Fruit fly (Drosophila melanogaster) whole organism, embryonic: ENCODE results near the gene Tango1.

ENCODE experiments used
- Adf1 ChIP-seq: fragments of 200-800 bp; sonication (Bioruptor generic); IDR thresholded peaks from 2 replicates; pipeline ENCODE4 v1.3.6; 2022; ENCODE audit warnings: missing biosample characterization, missing genetic modification characterization
- C15 ChIP-seq: fragments of 200-800 bp; sonication (Bioruptor generic); IDR thresholded peaks from 3 replicates; pipeline ENCODE4 v1.3.6; 2022; ENCODE audit warnings: missing biosample characterization, missing genetic modification characterization
- CG10267 ChIP-seq: fragments of 200-800 bp; sonication (Bioruptor generic); optimal IDR thresholded peaks from 2 replicates; lab custom pipeline; 2018; ENCODE audit warnings: missing biosample characterization, mild to moderate bottlenecking, missing genetic modification characterization, moderate library complexity
- CG10462 ChIP-seq: fragments of 200-800 bp; sonication (Bioruptor generic); optimal IDR thresholded peaks from 2 replicates; lab custom pipeline; 2016; ENCODE audit warnings: missing biosample characterization, missing genetic modification characterization
- CG11696 ChIP-seq: fragments of 200-800 bp; sonication (Bioruptor generic); IDR thresholded peaks from 2 replicates; pipeline ENCODE4 v1.3.6; 2022; ENCODE audit warnings: missing biosample characterization, missing genetic modification characterization
- CG12071 ChIP-seq: fragments of 200-800 bp; sonication (Bioruptor generic); optimal IDR thresholded peaks from 3 replicates; lab custom pipeline; 2018; ENCODE audit warnings: missing biosample characterization, mild to moderate bottlenecking, missing genetic modification characterization
- CG1233 ChIP-seq: fragments of 200-800 bp; sonication (Bioruptor generic); optimal IDR thresholded peaks from 4 replicates; lab custom pipeline; 2018; ENCODE audit warnings: missing biosample characterization, mild to moderate bottlenecking, missing genetic modification characterization
- CG12659 ChIP-seq: fragments of 200-800 bp; sonication (Bioruptor generic); optimal IDR thresholded peaks from 3 replicates; lab custom pipeline; 2017; ENCODE audit warnings: mild to moderate bottlenecking, missing biosample characterization, missing genetic modification reagents, missing genetic modification characterization
- CG12769 ChIP-seq: fragments of 200-800 bp; sonication (Bioruptor generic); optimal IDR thresholded peaks from 2 replicates; lab custom pipeline; 2019; ENCODE audit warnings: missing biosample characterization, mild to moderate bottlenecking, missing genetic modification characterization, moderate library complexity
- CG14710 ChIP-seq: fragments of 200-800 bp; sonication (Bioruptor generic); optimal IDR thresholded peaks from 3 replicates; lab custom pipeline; 2019; ENCODE audit warnings: missing biosample characterization, mild to moderate bottlenecking, missing genetic modification characterization, moderate library complexity
- CG1529 ChIP-seq: fragments of 200-800 bp; sonication (Bioruptor generic); optimal IDR thresholded peaks from 3 replicates; lab custom pipeline; 2018; ENCODE audit warnings: missing biosample characterization, missing genetic modification characterization
- CG16863 ChIP-seq: fragments of 200-800 bp; sonication (Bioruptor generic); optimal IDR thresholded peaks from 3 replicates; lab custom pipeline; 2016; ENCODE audit warnings: missing biosample characterization, missing genetic modification characterization
- CG17359 ChIP-seq: fragments of 200-800 bp; sonication (Bioruptor generic); optimal IDR thresholded peaks from 3 replicates; lab custom pipeline; 2018; ENCODE audit warnings: missing biosample characterization, mild to moderate bottlenecking, missing genetic modification characterization, moderate library complexity
- CG1792 ChIP-seq: fragments of 200-800 bp; sonication (Bioruptor generic); optimal IDR thresholded peaks from 2 replicates; lab custom pipeline; 2016; ENCODE audit warnings: missing biosample characterization, missing genetic modification characterization
- CG2202 ChIP-seq: fragments of 200-800 bp; sonication (Bioruptor generic); optimal IDR thresholded peaks from 2 replicates; lab custom pipeline; 2018; ENCODE audit warnings: missing biosample characterization, mild to moderate bottlenecking, missing genetic modification characterization
- CG31224 ChIP-seq: fragments of 200-800 bp; sonication (Bioruptor generic); IDR thresholded peaks from 2 replicates; pipeline ENCODE4 v1.3.6; 2022; ENCODE audit warnings: missing biosample characterization, missing genetic modification characterization
- CG34376 ChIP-seq: fragments of 200-800 bp; sonication (Bioruptor generic); optimal IDR thresholded peaks from 2 replicates; lab custom pipeline; 2018; ENCODE audit warnings: missing biosample characterization, mild to moderate bottlenecking, missing genetic modification characterization
- CG3726 ChIP-seq: fragments of 200-800 bp; sonication (Bioruptor generic); IDR thresholded peaks from 3 replicates; pipeline ENCODE4, ENCODE4 v1.3.6; 2022; ENCODE audit warnings: missing biosample characterization, missing genetic modification characterization
- CG3838 ChIP-seq: fragments of 200-800 bp; sonication (Bioruptor generic); optimal IDR thresholded peaks from 3 replicates; lab custom pipeline; 2016; ENCODE audit warnings: missing biosample characterization, missing genetic modification characterization
- CG4360 ChIP-seq: fragments of 200-800 bp; sonication (Bioruptor generic); IDR thresholded peaks from 2 replicates; pipeline ENCODE4 v1.3.6; 2022; ENCODE audit warnings: missing biosample characterization, missing genetic modification characterization
- CG6175 ChIP-seq: fragments of 200-800 bp; sonication (Bioruptor generic); IDR thresholded peaks from 3 replicates; pipeline ENCODE4 v1.3.6; 2022; ENCODE audit warnings: missing biosample characterization, missing genetic modification characterization
- CG6654 ChIP-seq: fragments of 200-800 bp; sonication (Bioruptor generic); optimal IDR thresholded peaks from 2 replicates; lab custom pipeline; 2017; ENCODE audit warnings: missing biosample characterization, mild to moderate bottlenecking, missing genetic modification characterization
- CG7839 ChIP-seq: fragments of 200-800 bp; sonication (Bioruptor generic); optimal IDR thresholded peaks from 3 replicates; lab custom pipeline; 2018; ENCODE audit warnings: missing biosample characterization, mild to moderate bottlenecking, missing genetic modification characterization, moderate library complexity
- Dip2 ChIP-seq: fragments of 200-800 bp; sonication (Bioruptor generic); IDR thresholded peaks from 2 replicates; pipeline ENCODE4 v1.3.6; 2022; ENCODE audit warnings: missing biosample characterization, missing genetic modification characterization
- Dip3 ChIP-seq: fragments of 200-800 bp; sonication (Bioruptor generic); optimal IDR thresholded peaks from 3 replicates; lab custom pipeline; 2016; ENCODE audit warnings: missing biosample characterization, missing genetic modification characterization
- Eip74EF ChIP-seq, 2 experiments: fragments of 200-800 bp in 1 of 2; fragments of >200 bp in 1 of 2; sonication (Bioruptor generic) in 1 of 2; optimal IDR thresholded peaks; 2 replicates each; lab custom pipeline; 2017 to 2019; ENCODE audit warnings: missing biosample characterization in 2 of 2, missing genetic modification characterization in 2 of 2, mild to moderate bottlenecking in 1 of 2, moderate library complexity in 1 of 2
- HLHmδ ChIP-seq: fragments of 200-800 bp; sonication (Bioruptor generic); optimal IDR thresholded peaks from 2 replicates; lab custom pipeline; 2018; ENCODE audit warnings: missing biosample characterization, mild to moderate bottlenecking, missing genetic modification characterization, moderate library complexity
- Hand ChIP-seq: fragments of 200-800 bp; sonication (Bioruptor generic); optimal IDR thresholded peaks from 2 replicates; lab custom pipeline; 2017; ENCODE audit warnings: mild to moderate bottlenecking, missing biosample characterization, missing genetic modification reagents, missing genetic modification characterization
- Hsf ChIP-seq: fragments of 200-800 bp; sonication (Bioruptor generic); optimal IDR thresholded peaks from 3 replicates; lab custom pipeline; 2016; ENCODE audit warnings: missing biosample characterization, missing genetic modification characterization
- Kr ChIP-seq: fragments of 200-800 bp; sonication (Bioruptor generic); optimal IDR thresholded peaks from 2 replicates; lab custom pipeline; 2017; ENCODE audit warnings: missing biosample characterization, mild to moderate bottlenecking, missing genetic modification characterization
- Lim3 ChIP-seq: fragments of 200-800 bp; sonication (Bioruptor generic); IDR thresholded peaks from 2 replicates; pipeline ENCODE4 v1.3.6; 2022; ENCODE audit warnings: missing biosample characterization, missing genetic modification characterization
- MTF-1 ChIP-seq: fragments of 200-800 bp; sonication (Bioruptor generic); optimal IDR thresholded peaks from 2 replicates; lab custom pipeline; 2018; ENCODE audit warnings: missing biosample characterization, mild to moderate bottlenecking, missing genetic modification characterization, borderline replicate concordance
- Opbp ChIP-seq: fragments of 200-800 bp; sonication (Bioruptor generic); IDR thresholded peaks from 3 replicates; pipeline ENCODE4 v1.3.6; 2022; ENCODE audit warnings: missing biosample characterization, missing genetic modification characterization; ENCODE audit not compliant: partially characterized antibody
- Pdp1 ChIP-seq, 2 experiments: fragments of 200-800 bp; sonication (Bioruptor generic); optimal IDR thresholded peaks; 3 replicates each; lab custom pipeline; 2016; ENCODE audit warnings: missing biosample characterization in 2 of 2, missing genetic modification characterization in 2 of 2, mild to moderate bottlenecking in 1 of 2, moderate library complexity in 1 of 2
- Rx ChIP-seq: fragments of 200-800 bp; sonication (Bioruptor generic); IDR thresholded peaks from 2 replicates; pipeline ENCODE4 v1.3.6; 2022; ENCODE audit warnings: missing biosample characterization, missing genetic modification characterization
- Usf ChIP-seq: fragments of 200-800 bp; sonication (Bioruptor generic); optimal IDR thresholded peaks from 2 replicates; lab custom pipeline; 2017; ENCODE audit warnings: missing genotype, missing biosample characterization, missing genetic modification characterization
- Vsx1 ChIP-seq: fragments of 200-800 bp; sonication (Bioruptor generic); optimal IDR thresholded peaks from 2 replicates; lab custom pipeline; 2017; ENCODE audit warnings: missing biosample characterization, mild to moderate bottlenecking, missing genetic modification characterization, missing genetic modification reagents
- al ChIP-seq: fragments of 200-800 bp; sonication (Bioruptor generic); IDR thresholded peaks from 2 replicates; pipeline ENCODE4 v1.3.6; 2022; ENCODE audit warnings: missing biosample characterization, missing genetic modification characterization
- bab2 ChIP-seq: fragments of 200-800 bp; sonication (Bioruptor generic); optimal IDR thresholded peaks from 2 replicates; lab custom pipeline; 2016; ENCODE audit warnings: missing biosample characterization, missing genetic modification characterization
- bowl ChIP-seq: fragments of 200-800 bp; sonication (Bioruptor generic); IDR thresholded peaks from 2 replicates; pipeline ENCODE4 v1.3.6; 2022; ENCODE audit warnings: missing biosample characterization, missing genetic modification characterization
- cad ChIP-seq: fragments of >200 bp; optimal IDR thresholded peaks from 2 replicates; lab custom pipeline; 2017; ENCODE audit warnings: missing biosample characterization, missing genetic modification characterization
- chinmo ChIP-seq: fragments of 200-800 bp; sonication (Bioruptor generic); IDR thresholded peaks from 4 replicates; pipeline ENCODE4 v1.3.6; 2022; ENCODE audit warnings: missing biosample characterization, missing genetic modification characterization; ENCODE audit not compliant: partially characterized antibody
- ci ChIP-seq: fragments of 200-800 bp; sonication (Bioruptor generic); IDR thresholded peaks from 3 replicates; pipeline ENCODE4 v1.3.6; 2022; ENCODE audit warnings: missing biosample characterization, missing genetic modification characterization
- grn ChIP-seq: fragments of 200-800 bp; sonication (Bioruptor generic); optimal IDR thresholded peaks from 3 replicates; lab custom pipeline; 2017; ENCODE audit warnings: missing biosample characterization, missing genetic modification characterization
- lab ChIP-seq: fragments of 200-800 bp; sonication (Bioruptor generic); optimal IDR thresholded peaks from 3 replicates; lab custom pipeline; 2017; ENCODE audit warnings: missing biosample characterization, missing genetic modification characterization, mild to moderate bottlenecking, moderate library complexity, missing genetic modification reagents
- oc ChIP-seq: fragments of 200-800 bp; sonication (Bioruptor generic); optimal IDR thresholded peaks from 2 replicates; lab custom pipeline; 2018; ENCODE audit warnings: missing biosample characterization, mild to moderate bottlenecking, missing genetic modification characterization, moderate library complexity
- onecut ChIP-seq: fragments of 200-800 bp; sonication (Bioruptor generic); IDR thresholded peaks from 2 replicates; pipeline ENCODE4 v1.3.6; 2022; ENCODE audit warnings: missing biosample characterization, missing genetic modification characterization
- p53 ChIP-seq: fragments of 200-800 bp; sonication (Bioruptor generic); optimal IDR thresholded peaks from 2 replicates; lab custom pipeline; 2016; ENCODE audit warnings: missing biosample characterization, missing genetic modification characterization
- tna ChIP-seq: fragments of 200-800 bp; sonication (Bioruptor generic); IDR thresholded peaks from 2 replicates; pipeline ENCODE4 v1.3.6; 2022; ENCODE audit warnings: missing biosample characterization, missing genetic modification characterization; ENCODE audit not compliant: partially characterized antibody
- wdn ChIP-seq: fragments of 200-800 bp; sonication (Bioruptor generic); IDR thresholded peaks from 2 replicates; pipeline ENCODE4 v1.3.6; 2022; ENCODE audit warnings: missing biosample characterization, missing genetic modification characterization
- wek ChIP-seq: fragments of 200-800 bp; sonication (Bioruptor generic); optimal IDR thresholded peaks from 3 replicates; lab custom pipeline; 2018; ENCODE audit warnings: missing biosample characterization, mild to moderate bottlenecking, missing genetic modification characterization, moderate library complexity

The Tango1 gene

dm6 chr2L:6700742-6701141, 51.6 kb downstream of the Tango1 start (continued):
- TF ChIP-seq Opbp (GFP tag; lab: Robert Waterston, UW) (no peak), cad (GFP tag; lab: Kevin White, UChicago) (no peak), chinmo (no peak), Hand (GFP tag; lab: Kevin White, UChicago) (no peak), grn (GFP tag; lab: Kevin White, UChicago) (peak; percentile 14), CG10267 (tag; lab: Kevin White, UChicago) (peak; percentile 36), wek (peak; percentile 56), p53 (GFP tag; lab: Kevin White, UChicago) (no peak), CG12659 (peak; percentile 10), CG6175 (GFP tag; lab: Robert Waterston, UW) (no peak), CG3838 (no peak), CG3726 (GFP tag; lab: Robert Waterston, UW) (no peak), CG12769 (tag; lab: Kevin White, UChicago) (peak; percentile 45), Kr (GFP tag; lab: Kevin White, UChicago) (peak; percentile 93), MTF-1 (GFP tag; lab: Kevin White, UChicago) (peak; percentile 36), oc (tag; lab: Kevin White, UChicago) (peak; percentile 10), CG1529 (GFP tag; lab: Kevin White, UChicago) (no peak), CG4360 (GFP tag; lab: Robert Waterston, UW) (peak; percentile 45), Usf (GFP tag; lab: Kevin White, UChicago) (no peak), CG14710 (tag; lab: Kevin White, UChicago) (peak; percentile 57), Lim3 (GFP tag; lab: Robert Waterston, UW) (no peak), bab2 (peak; percentile 54), Pdp1 (GFP tag; optimal IDR thresholded peaks at IDR 0.05; lab: Kevin White, UChicago) (peak in 1 of 2 experiments; percentile 49), Dip2 (no peak), CG16863 (GFP tag; lab: Kevin White, UChicago) (peak; percentile 21), onecut (GFP tag; lab: Robert Waterston, UW) (no peak), al (no peak), Eip74EF (GFP tag; optimal IDR thresholded peaks at IDR 0.05; lab: Kevin White, UChicago) (no peak), C15 (no peak), Hsf (GFP tag; lab: Kevin White, UChicago) (peak; percentile 23), bowl (no peak), CG2202 (tag; lab: Kevin White, UChicago) (peak; percentile 80), CG6654 (no peak), CG12071 (GFP tag; lab: Kevin White, UChicago) (no peak), Vsx1 (peak; percentile 7), lab (GFP tag; lab: Kevin White, UChicago) (peak; percentile 14), CG7839 (tag; lab: Kevin White, UChicago) (peak; percentile 11), Rx (GFP tag; lab: Robert Waterston, UW) (no peak), CG1792 (GFP tag; lab: Kevin White, UChicago) (peak; percentile 44), tna (GFP tag; lab: Robert Waterston, UW) (no peak), HLHmδ (GFP tag; lab: Kevin White, UChicago) (peak; percentile 2), CG31224 (GFP tag; lab: Robert Waterston, UW) (no peak), CG11696 (GFP tag; lab: Robert Waterston, UW) (no peak), CG17359 (tag; lab: Kevin White, UChicago) (no peak), Dip3 (GFP tag; lab: Kevin White, UChicago) (no peak), ci (GFP tag; lab: Robert Waterston, UW) (peak; percentile 67; the same call in 2 of the 3 replicates), CG1233 (GFP tag; lab: Kevin White, UChicago) (peak; percentile 60), Adf1 (GFP tag; lab: Robert Waterston, UW) (no peak), CG10462 (GFP tag; lab: Kevin White, UChicago) (peak; percentile 28), wdn (GFP tag; lab: Robert Waterston, UW) (no peak), CG34376 (GFP tag; lab: Kevin White, UChicago) (no peak)
